Worm (Caenorhabditis elegans) whole organism, L4/young adult: ENCODE measurements around the gene D2021.4.

Experiments used
- dao-5 ChIP-seq: sonication (generic microtip); optimal IDR thresholded peaks from 2 replicates; lab custom pipeline; 2016; ENCODE audit warnings: missing genotype, missing genetic modification characterization, moderate library complexity, missing compliant biosample characterization
- him-1 ChIP-seq: sonication (generic microtip); optimal IDR thresholded peaks from 2 replicates; lab custom pipeline; 2016; ENCODE audit warnings: missing genotype, missing genetic modification reagents, missing genetic modification characterization, missing compliant biosample characterization

DNA sequence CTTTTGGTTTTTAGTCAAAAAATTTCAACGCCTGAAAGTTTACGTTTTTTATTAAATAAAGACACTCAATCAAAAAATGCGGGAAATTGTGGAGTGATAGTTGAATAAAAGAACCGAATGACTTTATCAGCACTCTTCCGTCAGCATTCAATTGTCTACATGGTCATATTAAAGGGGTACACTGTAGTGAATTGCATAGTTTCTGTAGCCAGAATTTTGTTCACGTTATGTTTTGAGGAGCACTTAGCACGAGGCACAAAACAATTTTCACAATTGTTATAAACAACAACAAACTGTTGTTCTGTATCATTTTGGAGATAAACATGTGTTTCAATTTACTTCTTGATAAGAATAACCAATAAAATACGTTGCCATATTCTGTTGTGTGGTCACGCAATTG is at the start of gene D2021.4:
- TF ChIP-seq him-1 (tag; lab: Kevin White, UChicago) (no peak), dao-5 (tag; lab: Kevin White, UChicago) (no peak)
